Fruit fly (Drosophila melanogaster) whole organism, prepupa: ENCODE data around the gene CG15012.

Source experiments
- CG10631 ChIP-seq: fragments of 200-800 bp; sonication (Bioruptor generic); optimal IDR thresholded peaks from 2 replicates; lab custom pipeline; 2016; ENCODE audit warnings: missing biosample characterization, missing genetic modification characterization
- CG15336 ChIP-seq: fragments of 200-800 bp; sonication (Bioruptor generic); IDR thresholded peaks from 2 replicates; pipeline ENCODE4 v1.3.6; 2022; ENCODE audit warnings: missing biosample characterization, missing genetic modification characterization
- CG1621 ChIP-seq: fragments of 200-800 bp; sonication (Bioruptor generic); optimal IDR thresholded peaks from 3 replicates; lab custom pipeline; 2018; ENCODE audit warnings: missing biosample characterization, mild to moderate bottlenecking, missing genetic modification characterization
- CG3032 ChIP-seq: fragments of 200-800 bp; optimal IDR thresholded peaks from 2 replicates; lab custom pipeline; 2019; ENCODE audit warnings: missing biosample characterization, mild to moderate bottlenecking, missing genetic modification characterization, moderate library complexity
- CG6163 ChIP-seq: fragments of 200-800 bp; sonication (Bioruptor generic); IDR thresholded peaks from 3 replicates; pipeline ENCODE4 v1.3.6; 2022; ENCODE audit warnings: missing biosample characterization, missing genetic modification characterization
- CG6854 ChIP-seq: fragments of 200-800 bp; sonication (Bioruptor generic); optimal IDR thresholded peaks from 2 replicates; lab custom pipeline; 2017; ENCODE audit warnings: missing biosample characterization, mild to moderate bottlenecking, missing genetic modification characterization
- CG8119 ChIP-seq: fragments of 200-800 bp; sonication (Bioruptor generic); IDR thresholded peaks from 3 replicates; pipeline ENCODE4 v1.3.6; 2022; ENCODE audit warnings: missing biosample characterization, missing genetic modification characterization
- Eip93F ChIP-seq: fragments of 200-800 bp; sonication (Bioruptor generic); optimal IDR thresholded peaks from 2 replicates; lab custom pipeline; 2016; ENCODE audit warnings: missing biosample characterization, mild to moderate bottlenecking, missing genetic modification characterization
- Ets21C ChIP-seq: fragments of 200-800 bp; sonication (Bioruptor generic); optimal IDR thresholded peaks from 3 replicates; lab custom pipeline; 2016; ENCODE audit warnings: missing biosample characterization, missing genetic modification characterization
- Hr4 ChIP-seq: fragments of 200-800 bp; sonication (Bioruptor generic); optimal IDR thresholded peaks from 3 replicates; lab custom pipeline; 2016; ENCODE audit warnings: missing biosample characterization, missing genetic modification characterization
- Met ChIP-seq: fragments of 200-800 bp; sonication (Bioruptor generic); optimal IDR thresholded peaks from 3 replicates; lab custom pipeline; 2016; ENCODE audit warnings: missing biosample characterization, missing genetic modification characterization
- Sox14 ChIP-seq: fragments of 200-800 bp; sonication (Bioruptor generic); optimal IDR thresholded peaks from 3 replicates; lab custom pipeline; 2016; ENCODE audit warnings: missing biosample characterization, missing genetic modification characterization
- dac ChIP-seq: fragments of 200-800 bp; sonication (Bioruptor generic); optimal IDR thresholded peaks from 2 replicates; lab custom pipeline; 2017; ENCODE audit warnings: missing biosample characterization, mild to moderate bottlenecking, missing genetic modification characterization
- dsx ChIP-seq: fragments of 200-800 bp; optimal IDR thresholded peaks from 3 replicates; lab custom pipeline; 2019; ENCODE audit warnings: missing biosample characterization, mild to moderate bottlenecking, missing genetic modification characterization, moderate library complexity; ENCODE audit not compliant: poor library complexity, severe bottlenecking
- eg ChIP-seq: fragments of 200-800 bp; sonication (Bioruptor generic); IDR thresholded peaks from 3 replicates; pipeline ENCODE4 v1.3.6; 2022; ENCODE audit warnings: missing biosample characterization, missing genetic modification characterization
- esn ChIP-seq: fragments of 200-800 bp; sonication (Bioruptor generic); optimal IDR thresholded peaks from 2 replicates; lab custom pipeline; 2016; ENCODE audit warnings: missing biosample characterization, mild to moderate bottlenecking, missing genetic modification characterization, moderate library complexity
- fkh ChIP-seq: fragments of 200-800 bp; sonication (Bioruptor generic); optimal IDR thresholded peaks from 3 replicates; lab custom pipeline; 2017; ENCODE audit warnings: missing biosample characterization, mild to moderate bottlenecking, missing genetic modification characterization, moderate library complexity
- lz ChIP-seq: fragments of 200-800 bp; sonication (Bioruptor generic); optimal IDR thresholded peaks from 3 replicates; lab custom pipeline; 2016; ENCODE audit warnings: missing biosample characterization, missing genetic modification characterization
- ss ChIP-seq, 2 experiments: fragments of 200-800 bp; sonication (Bioruptor generic); optimal IDR thresholded peaks; 2 replicates in 1 of 2; 3 replicates in 1 of 2; lab custom pipeline; 2017 to 2018; ENCODE audit warnings: mild to moderate bottlenecking in 2 of 2, missing biosample characterization in 2 of 2, missing genetic modification characterization in 2 of 2, moderate library complexity in 1 of 2

CG15012 gene

DNA sequence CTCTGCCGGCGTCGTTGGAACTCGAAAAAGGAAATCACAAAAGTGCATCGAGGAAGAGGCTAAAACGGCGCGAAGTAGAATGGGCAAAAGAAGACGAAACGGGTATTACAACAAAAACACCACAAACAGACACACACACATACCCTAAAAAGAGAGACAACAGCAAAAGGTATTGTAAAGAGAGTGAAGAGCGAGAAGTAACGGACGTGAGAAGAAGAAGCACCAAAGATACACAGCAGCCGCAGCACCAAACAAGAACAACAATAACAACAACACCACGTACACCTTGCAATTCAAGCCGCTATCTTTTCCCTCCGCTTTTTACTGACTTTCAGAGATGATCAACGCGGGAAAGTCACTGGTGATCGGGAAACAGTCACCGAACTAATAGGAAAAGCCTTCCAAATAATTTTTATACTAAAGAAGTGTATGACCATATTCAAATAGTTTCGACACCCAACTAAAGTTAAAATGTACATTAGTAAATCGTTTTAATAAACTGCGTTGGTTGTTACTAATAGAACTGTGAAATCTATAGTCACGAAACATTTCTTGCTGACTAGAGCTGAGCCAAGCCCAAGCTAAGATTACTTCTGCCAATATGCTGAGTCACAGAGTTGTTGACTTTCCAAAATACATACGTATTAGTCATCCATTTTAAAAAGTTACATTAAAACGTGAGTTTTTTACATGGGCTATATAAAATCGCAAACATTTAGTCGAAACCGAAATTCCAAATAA is 39.8 kb downstream of the CG15012 start:
- TF ChIP-seq dac (GFP tag; lab: Kevin White, UChicago) (no peak), esn (GFP tag; lab: Kevin White, UChicago) (peak; percentile 33), Ets21C (GFP tag; lab: Kevin White, UChicago) (no peak), Eip93F (no peak), fkh (GFP tag; lab: Kevin White, UChicago) (no peak), CG10631 (GFP tag; lab: Kevin White, UChicago) (no peak), dsx (GFP tag; lab: Kevin White, UChicago) (peak; percentile 25), ss (GFP tag; optimal IDR thresholded peaks at IDR 0.05; lab: Kevin White, UChicago) (no peak), CG6163 (GFP tag; lab: Robert Waterston, UW) (peak; percentile 53)

DNA sequence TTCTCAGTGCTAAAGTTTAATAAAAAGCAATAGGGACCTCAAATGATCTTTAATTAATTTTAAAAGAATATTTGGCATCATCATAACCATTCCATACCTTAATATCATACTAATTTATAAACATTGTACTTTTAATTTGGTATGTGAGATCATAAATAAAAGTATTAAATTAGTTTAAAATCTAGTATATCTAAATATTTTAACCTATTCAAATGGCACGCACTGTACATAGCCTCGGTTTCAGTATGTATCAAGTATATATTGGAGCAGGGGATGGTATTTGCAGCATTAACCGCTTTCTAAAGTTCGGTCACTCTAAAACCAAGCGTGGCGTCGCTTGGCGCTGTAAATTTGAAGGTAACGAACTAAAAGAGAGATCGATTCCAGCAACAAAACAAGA is 49.6 kb downstream of the CG15012 start, which contains the start of gene pav:
Gene pav (plus strand): TSS at position 307 of the 400 bp plus-strand sequence.
- no peak for TF ChIP-seq Sox14
- TF ChIP-seq esn (GFP tag; lab: Kevin White, UChicago): peak; percentile 54
- TF ChIP-seq eg (GFP tag; lab: Robert Waterston, UW): peak; percentile 74
- peak; percentile 63 for TF ChIP-seq CG15336 (GFP tag; lab: Robert Waterston, UW)
- TF ChIP-seq CG1621 (tag; lab: Kevin White, UChicago): no peak
- TF ChIP-seq CG6854: no peak
- TF ChIP-seq Met: no peak
- TF ChIP-seq lz (GFP tag; lab: Kevin White, UChicago): peak; percentile 13
- TF ChIP-seq CG8119: peak; percentile 35; the same call in 2 of the 3 replicates
- peak; percentile 48 for TF ChIP-seq CG3032
- no peak for TF ChIP-seq Hr4 (GFP tag; lab: Kevin White, UChicago)
- 0 out of 3 replicates have a peak, but pooled peaks have one; percentile 48 for TF ChIP-seq CG6163 (GFP tag; lab: Robert Waterston, UW)
